Fruit fly (Drosophila melanogaster): ENCODE data around the gene Or71a.

The Or71a gene

DNA sequence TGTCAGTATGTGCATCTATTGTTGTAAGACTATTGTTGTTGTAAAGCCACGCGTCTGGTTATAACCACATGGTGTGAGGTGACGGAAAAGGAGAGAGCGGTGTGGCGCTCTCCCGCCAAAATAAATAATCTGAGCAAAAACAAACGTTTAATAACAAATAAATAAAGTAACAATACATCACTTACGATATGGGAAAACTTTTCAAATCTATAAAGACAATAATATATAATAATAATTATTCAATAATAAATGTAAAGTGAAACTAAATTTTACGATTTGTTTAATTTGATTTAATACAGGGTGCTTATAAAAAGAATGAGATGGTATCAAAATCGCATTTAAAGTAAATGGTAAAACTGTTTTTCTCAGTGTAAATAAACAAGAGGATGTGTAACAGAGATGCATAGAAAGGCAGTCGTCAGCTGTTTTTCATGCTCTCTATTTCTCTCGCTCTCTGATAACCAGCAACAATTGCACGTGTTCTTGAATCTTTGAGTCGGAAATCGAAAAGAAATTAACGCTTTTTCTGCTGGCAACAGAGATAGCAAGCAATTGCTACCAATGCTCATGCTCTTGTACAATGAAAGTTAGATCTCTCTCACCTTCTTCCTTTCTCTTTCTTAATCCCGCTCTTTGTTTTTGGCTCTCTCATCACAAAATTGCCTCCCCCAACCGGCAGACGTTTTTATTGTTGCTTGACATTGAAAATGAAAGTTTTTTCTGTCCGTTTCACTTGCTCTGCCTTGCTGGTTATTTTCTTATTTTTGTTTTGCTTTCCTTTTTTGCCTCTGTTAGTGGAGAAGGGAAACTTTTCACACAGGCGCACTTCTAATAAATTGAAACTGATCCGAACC, 20.6 kb upstream of the Or71a start (continued):
- TF ChIP-seq D19A (tag; optimal IDR thresholded peaks at IDR 0.05) = peak; percentile 85
- TF ChIP-seq jumu (GFP tag; optimal IDR thresholded peaks at IDR 0.05) = peak; percentile 3
- no peak for TF ChIP-seq Atf3 (GFP tag; optimal IDR thresholded peaks at IDR 0.05)
- TF ChIP-seq CG12299 (tag; optimal IDR thresholded peaks at IDR 0.05) = peak; percentile 86
- no peak for TF ChIP-seq chn (GFP tag; optimal IDR thresholded peaks at IDR 0.05)
- TF ChIP-seq ab (GFP tag; optimal IDR thresholded peaks at IDR 0.05) = no peak
- peak; percentile 61; the same call in 2 of the 3 replicates for TF ChIP-seq CG14050 (GFP tag; IDR thresholded peaks at IDR 0.05)
- peak; percentile 87 for TF ChIP-seq Six4 (GFP tag; optimal IDR thresholded peaks at IDR 0.05)
- no peak for TF ChIP-seq amos (GFP tag; IDR thresholded peaks at IDR 0.05; ENCODE audit: partially characterized antibody)
- TF ChIP-seq trem (tag; optimal IDR thresholded peaks at IDR 0.05) = peak; percentile 95
- peak; percentile 67; the same call in 1 of the 2 replicates for TF ChIP-seq CG7372 (GFP tag; IDR thresholded peaks at IDR 0.05)
- no peak for TF ChIP-seq wek (GFP tag; optimal IDR thresholded peaks at IDR 0.05)
- TF ChIP-seq sd (tag; optimal IDR thresholded peaks at IDR 0.05) = peak; percentile 43
- TF ChIP-seq tap (tag; optimal IDR thresholded peaks at IDR 0.05) = peak; percentile 94
- TF ChIP-seq cas (GFP tag; IDR thresholded peaks at IDR 0.05) = peak; percentile 43; the same call in 1 of the 2 replicates
- TF ChIP-seq Awh (GFP tag; IDR thresholded peaks at IDR 0.05) = peak; percentile 92
- TF ChIP-seq CG18764 (GFP tag; optimal IDR thresholded peaks at IDR 0.05) = peak; percentile 87
- peak; percentile 12 for TF ChIP-seq disco-r (GFP tag; optimal IDR thresholded peaks at IDR 0.05)
- peak; percentile 43 for TF ChIP-seq Jarid2 (GFP tag; optimal IDR thresholded peaks at IDR 0.05)
- peak; percentile 86 for TF ChIP-seq PHDP (tag; optimal IDR thresholded peaks at IDR 0.05)
- peak; percentile 54 for TF ChIP-seq CG12219 (GFP tag; optimal IDR thresholded peaks at IDR 0.05)
- TF ChIP-seq cad (GFP tag; optimal IDR thresholded peaks at IDR 0.05) = no peak
- TF ChIP-seq insv (GFP tag; optimal IDR thresholded peaks at IDR 0.05) = no peak
- TF ChIP-seq CG10274 (GFP tag; optimal IDR thresholded peaks at IDR 0.05) = peak; percentile 31
- no peak for TF ChIP-seq luna (GFP tag; optimal IDR thresholded peaks at IDR 0.05)
- no peak for TF ChIP-seq CG13624 (GFP tag; optimal IDR thresholded peaks at IDR 0.05)
- peak; percentile 69 for TF ChIP-seq CG34376 (GFP tag; optimal IDR thresholded peaks at IDR 0.05)
- TF ChIP-seq chif (GFP tag; optimal IDR thresholded peaks at IDR 0.05) = no peak
- TF ChIP-seq grau (tag; optimal IDR thresholded peaks at IDR 0.05) = peak; percentile 86
- peak; percentile 45 for TF ChIP-seq CG31365 (tag; optimal IDR thresholded peaks at IDR 0.05)
- TF ChIP-seq HLH3B (GFP tag; IDR thresholded peaks at IDR 0.05) = peak; percentile 91
- TF ChIP-seq wor (GFP tag; IDR thresholded peaks at IDR 0.05) = peak; percentile 50; the same call in 1 of the 2 replicates
- peak; percentile 61 for TF ChIP-seq CG8359 (GFP tag; optimal IDR thresholded peaks at IDR 0.05; ENCODE audit: borderline replicate concordance)
- peak; percentile 59; the same call in 2 of the 3 replicates for TF ChIP-seq ci (GFP tag; IDR thresholded peaks at IDR 0.05)
- peak; percentile 74 for TF ChIP-seq row (GFP tag; IDR thresholded peaks at IDR 0.05)
- TF ChIP-seq Lim3 (GFP tag; IDR thresholded peaks at IDR 0.05) = no peak
- peak; percentile 72; the same call in 2 of the 3 replicates for TF ChIP-seq Mrtf (GFP tag; IDR thresholded peaks at IDR 0.05)
- TF ChIP-seq CG6689 (GFP tag; IDR thresholded peaks at IDR 0.05) = peak; percentile 90
- TF ChIP-seq CG34224 (GFP tag; IDR thresholded peaks at IDR 0.05; ENCODE audit: partially characterized antibody) = no peak
- peak; percentile 94 for TF ChIP-seq unpg (GFP tag; optimal IDR thresholded peaks at IDR 0.05)
- TF ChIP-seq onecut (GFP tag; IDR thresholded peaks at IDR 0.05) = peak; percentile 69; the same call in 1 of the 2 replicates
- peak; percentile 92 for TF ChIP-seq sens (GFP tag)
- no peak for TF ChIP-seq CG8944 (GFP tag; optimal IDR thresholded peaks at IDR 0.05)
- peak; percentile 81 for TF ChIP-seq CG6854 (GFP tag; optimal IDR thresholded peaks at IDR 0.05)
- TF ChIP-seq CG10543 (GFP tag; optimal IDR thresholded peaks at IDR 0.05) = peak; percentile 82
- peak; percentile 98 for TF ChIP-seq CG31441 (GFP tag; IDR thresholded peaks at IDR 0.05)
- no peak for TF ChIP-seq Opbp (GFP tag; IDR thresholded peaks at IDR 0.05; ENCODE audit: partially characterized antibody)
- peak; percentile 85 for TF ChIP-seq nom (GFP tag; optimal IDR thresholded peaks at IDR 0.05)
- TF ChIP-seq CG17912 (GFP tag; optimal IDR thresholded peaks at IDR 0.05) = peak; percentile 2
